Worm (Caenorhabditis elegans) whole organism, L3 larva: ENCODE results near the gene acp-5.

Experiments used
- R02D3.7 ChIP-seq: fragments of 150-350 bp; optimal IDR thresholded peaks from 2 replicates; lab custom pipeline; 2014; ENCODE audit warnings: missing biosample characterization, missing genetic modification characterization
- aly-2 ChIP-seq: fragments of 150-350 bp; optimal IDR thresholded peaks from 2 replicates; lab custom pipeline; 2014; ENCODE audit warnings: missing biosample characterization, missing genetic modification characterization
- ama-1 ChIP-seq: fragments of 150-350 bp; optimal IDR thresholded peaks from 2 replicates; lab custom pipeline; 2018
- daf-12 ChIP-seq: fragments of 150-350 bp; optimal IDR thresholded peaks from 2 replicates; lab custom pipeline; 2014; ENCODE audit warnings: missing biosample characterization, missing genetic modification reagents, missing genetic modification characterization
- elt-1 ChIP-seq: fragments of 150-350 bp; optimal IDR thresholded peaks from 2 replicates; lab custom pipeline; 2014; ENCODE audit warnings: missing biosample characterization, missing genetic modification characterization
- elt-2 ChIP-seq: sonication (generic microtip); optimal IDR thresholded peaks from 2 replicates; lab custom pipeline; 2016; ENCODE audit warnings: missing genetic modification reagents, mild to moderate bottlenecking, missing genetic modification characterization, missing compliant biosample characterization
- elt-3 ChIP-seq, 3 experiments: fragments of 150-350 bp in 1 of 3; sonication (generic microtip) in 2 of 3; optimal IDR thresholded peaks; 2 replicates in 2 of 3; 4 replicates in 1 of 3; lab custom pipeline; 2014 to 2017; ENCODE audit warnings: missing biosample characterization in 3 of 3, missing genetic modification characterization in 3 of 3
- fkh-10 ChIP-seq: sonication (generic microtip); optimal IDR thresholded peaks from 2 replicates; lab custom pipeline; 2017; ENCODE audit warnings: missing biosample characterization, missing genetic modification reagents, missing genetic modification characterization
- fos-1 ChIP-seq: fragments of 150-350 bp; optimal IDR thresholded peaks from 2 replicates; lab custom pipeline; 2014; ENCODE audit warnings: missing biosample characterization, missing genetic modification characterization
- hmg-11 ChIP-seq: sonication (generic microtip); optimal IDR thresholded peaks from 2 replicates; lab custom pipeline; 2016; ENCODE audit warnings: missing genetic modification characterization, missing compliant biosample characterization
- jun-1 ChIP-seq: fragments of 150-350 bp; optimal IDR thresholded peaks from 2 replicates; lab custom pipeline; 2014; ENCODE audit warnings: missing biosample characterization, missing genetic modification reagents, missing genetic modification characterization
- lin-15B ChIP-seq: fragments of 150-350 bp; optimal IDR thresholded peaks from 2 replicates; lab custom pipeline; 2014; ENCODE audit warnings: missing biosample characterization, missing genetic modification characterization
- lin-39 ChIP-seq: fragments of 150-350 bp; optimal IDR thresholded peaks from 2 replicates; lab custom pipeline; 2018; ENCODE audit warnings: missing biosample characterization, missing genetic modification reagents, missing genetic modification characterization
- lsy-12 ChIP-seq: sonication (generic microtip); optimal IDR thresholded peaks from 2 replicates; lab custom pipeline; 2016; ENCODE audit warnings: mild to moderate bottlenecking, missing genetic modification characterization, missing compliant biosample characterization
- mdl-1 ChIP-seq: fragments of 150-350 bp; optimal IDR thresholded peaks from 2 replicates; lab custom pipeline; 2014; ENCODE audit warnings: missing biosample characterization, missing genetic modification characterization
- mml-1 ChIP-seq: fragments of 150-350 bp; sonication (generic microtip); optimal IDR thresholded peaks from 3 replicates; lab custom pipeline; 2014; ENCODE audit warnings: missing biosample characterization, missing genetic modification characterization
- nfya-1 ChIP-seq: sonication (generic microtip); optimal IDR thresholded peaks from 2 replicates; lab custom pipeline; 2017; ENCODE audit warnings: missing genetic modification characterization, mild to moderate bottlenecking, missing compliant biosample characterization, antibody characterized with exemption, moderate library complexity; ENCODE audit not compliant: insufficient read depth
- nhr-11 ChIP-seq: fragments of 150-350 bp; optimal IDR thresholded peaks from 2 replicates; lab custom pipeline; 2014; ENCODE audit warnings: missing biosample characterization, missing genetic modification characterization
- nhr-12 ChIP-seq: fragments of 150-350 bp; optimal IDR thresholded peaks from 2 replicates; lab custom pipeline; 2014; ENCODE audit warnings: missing biosample characterization, missing genetic modification characterization
- nhr-23 ChIP-seq: fragments of 150-350 bp; optimal IDR thresholded peaks from 2 replicates; lab custom pipeline; 2014; ENCODE audit warnings: missing biosample characterization, missing genetic modification reagents, missing genetic modification characterization
- nhr-237 ChIP-seq: fragments of 150-350 bp; optimal IDR thresholded peaks from 2 replicates; lab custom pipeline; 2014; ENCODE audit warnings: missing biosample characterization, missing genetic modification characterization
- nhr-25 ChIP-seq: sonication (generic microtip); optimal IDR thresholded peaks from 2 replicates; lab custom pipeline; 2017; ENCODE audit warnings: missing biosample characterization, missing genetic modification characterization
- nhr-28 ChIP-seq: fragments of 150-350 bp; optimal IDR thresholded peaks from 2 replicates; lab custom pipeline; 2014; ENCODE audit warnings: missing biosample characterization, missing genetic modification characterization
- nhr-43 ChIP-seq: sonication (generic microtip); optimal IDR thresholded peaks from 2 replicates; lab custom pipeline; 2016; ENCODE audit warnings: mild to moderate bottlenecking, missing genetic modification characterization, missing compliant biosample characterization; ENCODE audit not compliant: poor library complexity, severe bottlenecking
- nhr-67 ChIP-seq: fragments of 150-350 bp; optimal IDR thresholded peaks from 2 replicates; lab custom pipeline; 2014; ENCODE audit warnings: missing biosample characterization, missing genetic modification characterization
- nhr-76 ChIP-seq: fragments of 150-350 bp; sonication (generic microtip); optimal IDR thresholded peaks from 5 replicates; lab custom pipeline; 2014; ENCODE audit warnings: missing biosample characterization, missing genetic modification characterization
- nhr-77 ChIP-seq: fragments of 150-350 bp; optimal IDR thresholded peaks from 2 replicates; lab custom pipeline; 2014; ENCODE audit warnings: missing biosample characterization, missing genetic modification characterization
- pha-4 ChIP-seq: fragments of 150-350 bp; optimal IDR thresholded peaks from 2 replicates; lab custom pipeline; 2014; ENCODE audit warnings: missing biosample characterization, missing genetic modification reagents, missing genetic modification characterization
- pqm-1 ChIP-seq: fragments of 150-350 bp; optimal IDR thresholded peaks from 2 replicates; lab custom pipeline; 2017; ENCODE audit warnings: missing biosample characterization, missing genetic modification characterization, inconsistent platforms
- tbx-2 ChIP-seq: sonication (generic microtip); optimal IDR thresholded peaks from 2 replicates; lab custom pipeline; 2016; ENCODE audit warnings: mild to moderate bottlenecking, missing genetic modification characterization, missing compliant biosample characterization
- unc-62 ChIP-seq: fragments of 150-350 bp; sonication (generic microtip); optimal IDR thresholded peaks from 4 replicates; lab custom pipeline; 2014; ENCODE audit warnings: missing biosample characterization, missing genetic modification reagents, missing genetic modification characterization
- zag-1 ChIP-seq: fragments of 150-350 bp; optimal IDR thresholded peaks from 2 replicates; lab custom pipeline; 2014; ENCODE audit warnings: missing biosample characterization, missing genetic modification characterization
- ztf-11 ChIP-seq: fragments of 150-350 bp; optimal IDR thresholded peaks from 2 replicates; lab custom pipeline; 2014; ENCODE audit warnings: missing biosample characterization, missing genetic modification characterization
- ztf-4 ChIP-seq: fragments of 150-350 bp; optimal IDR thresholded peaks from 2 replicates; lab custom pipeline; 2014; ENCODE audit warnings: missing biosample characterization, missing genetic modification characterization

acp-5 gene

DNA sequence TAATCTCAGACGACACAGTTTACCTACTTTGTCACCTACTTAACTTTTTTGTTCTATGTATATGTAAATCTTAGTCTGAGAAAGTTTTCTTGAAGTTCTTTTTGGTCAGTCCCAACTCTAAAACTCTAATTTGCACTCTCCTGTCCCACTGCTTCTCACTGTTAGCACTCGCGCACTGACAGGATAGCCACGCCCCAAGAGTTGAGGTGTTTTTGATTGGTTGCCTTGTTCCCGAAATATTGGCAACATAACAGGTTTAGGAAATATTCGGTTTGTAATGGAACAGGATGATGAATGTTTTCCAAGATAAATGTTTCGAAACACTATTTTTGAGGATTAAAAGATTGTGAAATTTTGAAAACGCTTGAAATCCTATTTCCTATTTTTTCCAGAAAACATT, 12.2 kb upstream of the acp-5 start:
- TF ChIP-seq lin-39 (tag; lab: Kevin White, UChicago) (peak; percentile 1), fkh-10 (GFP tag; lab: Kevin White, UChicago) (no peak), hmg-11 (tag; lab: Kevin White, UChicago) (no peak), nhr-11 (tag; lab: Kevin White, UChicago) (no peak), aly-2 (tag; lab: Kevin White, UChicago) (no peak), jun-1 (tag; lab: Kevin White, UChicago) (no peak), nfya-1 (tag; lab: Kevin White, UChicago) (peak; percentile 95), nhr-12 (no peak), elt-3 (tag; optimal IDR thresholded peaks at IDR 0.05; lab: Kevin White, UChicago) (no peak), elt-2 (tag; lab: Kevin White, UChicago) (no peak), nhr-237 (no peak), mdl-1 (tag; lab: Kevin White, UChicago) (no peak)
- TF ChIP-seq, all 47 proteins: peak for 2

DNA sequence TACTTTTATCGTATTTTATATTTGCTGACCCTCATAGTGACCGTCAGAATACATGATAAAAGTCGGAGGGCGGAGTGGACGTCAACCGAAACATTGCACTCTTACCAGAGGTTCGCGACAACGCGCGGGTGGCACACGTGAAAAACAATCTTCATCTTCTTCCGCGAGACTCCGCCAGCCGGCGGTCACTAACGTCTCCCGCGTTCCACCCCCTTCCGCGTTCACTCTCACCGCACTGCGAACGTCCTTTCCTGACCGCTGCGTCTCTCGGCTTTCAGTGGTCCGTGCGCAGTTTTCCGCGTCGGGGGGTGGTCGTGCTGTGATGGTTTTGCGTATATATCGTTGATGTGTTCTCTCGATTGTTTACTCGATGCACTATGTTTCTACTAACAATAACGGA, 11.1 kb upstream of the acp-5 start:
- peak; percentile 33 for TF ChIP-seq nhr-43
- TF ChIP-seq elt-1 (tag; lab: Kevin White, UChicago), result no peak
- TF ChIP-seq mml-1 (tag; lab: Kevin White, UChicago), result no peak
- peak; percentile 62 for TF ChIP-seq lin-39 (tag; lab: Kevin White, UChicago)
- TF ChIP-seq unc-62 (GFP tag; lab: Kevin White, UChicago), result no peak
- peak; percentile 11 for TF ChIP-seq nhr-25 (tag; lab: Kevin White, UChicago)
- TF ChIP-seq, all 47 proteins: peak for 3

DNA sequence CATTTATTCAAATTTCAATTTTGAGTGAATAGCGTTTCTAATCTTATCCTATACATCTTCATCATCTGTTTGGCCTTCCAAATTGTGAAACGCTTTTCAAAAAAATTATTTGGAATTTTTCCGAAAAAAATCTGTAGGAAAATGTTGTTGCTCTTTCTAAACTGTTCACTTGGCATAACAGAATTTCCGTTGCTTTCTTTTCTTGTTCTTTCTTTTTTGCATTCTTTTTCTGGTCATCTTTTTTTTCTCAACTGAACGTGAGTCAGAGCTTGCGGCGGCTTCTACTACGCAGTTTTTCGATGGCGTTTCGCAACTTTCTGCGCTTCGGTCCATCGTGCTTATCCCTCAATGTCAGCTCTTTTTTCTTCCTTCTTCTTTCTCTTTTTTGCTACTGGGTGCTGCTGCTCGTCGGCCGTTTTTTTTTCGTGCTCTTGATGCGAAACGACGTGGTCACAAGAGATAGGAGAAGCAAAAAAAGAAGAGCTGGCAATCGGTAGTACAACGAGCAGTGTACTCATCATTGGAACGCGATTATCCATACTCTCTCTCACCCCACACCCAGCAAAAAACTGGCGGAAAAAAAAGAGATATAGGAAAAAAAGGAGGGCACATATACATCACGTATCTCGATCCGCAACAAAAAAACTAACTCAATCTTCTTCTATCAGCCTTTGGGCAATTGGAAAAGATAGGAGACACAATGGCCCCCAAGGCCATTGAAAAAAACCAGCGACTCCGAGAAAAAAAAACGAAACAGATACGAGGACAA, 9.3 kb upstream of the acp-5 start:
- TF ChIP-seq R02D3.7 (tag; lab: Kevin White, UChicago) (no peak), unc-62 (GFP tag; lab: Kevin White, UChicago) (no peak), lin-39 (tag; lab: Kevin White, UChicago) (no peak), ama-1 (peak; percentile 44), nfya-1 (tag; lab: Kevin White, UChicago) (peak; percentile 64), fkh-10 (GFP tag; lab: Kevin White, UChicago) (peak; percentile 71), mml-1 (tag; lab: Kevin White, UChicago) (no peak), nhr-77 (tag; lab: Kevin White, UChicago) (no peak), hmg-11 (tag; lab: Kevin White, UChicago) (peak; percentile 1), elt-3 (tag; optimal IDR thresholded peaks at IDR 0.05; lab: Kevin White, UChicago) (no peak)

DNA sequence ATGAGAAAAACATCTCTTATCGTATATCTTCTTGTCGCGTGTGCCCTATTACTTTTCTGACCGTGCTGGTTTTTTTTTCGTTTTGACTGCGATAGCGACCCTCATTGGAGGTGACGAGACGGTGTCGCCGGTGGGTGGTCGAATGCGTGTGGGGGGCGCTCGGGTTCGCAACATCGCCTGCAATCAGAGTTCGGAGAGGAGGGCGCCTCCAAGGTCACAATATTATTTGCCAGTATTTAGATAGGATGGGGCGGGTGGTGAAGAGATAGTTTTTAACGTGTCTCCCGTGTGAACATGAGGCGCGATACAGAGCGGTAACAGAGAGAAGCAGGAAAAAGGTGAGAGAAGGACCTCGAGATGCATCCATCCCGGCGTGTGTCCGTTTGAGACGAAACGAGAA, 8.4 kb upstream of the acp-5 start:
- TF ChIP-seq lsy-12 (tag; lab: Kevin White, UChicago), result peak; percentile 30
- TF ChIP-seq nhr-76 (tag; lab: Kevin White, UChicago), result no peak
- no peak for TF ChIP-seq nhr-11 (tag; lab: Kevin White, UChicago)
- no peak for TF ChIP-seq elt-2 (tag; lab: Kevin White, UChicago)
- TF ChIP-seq nhr-237, result no peak
- no peak for TF ChIP-seq mml-1 (tag; lab: Kevin White, UChicago)
- TF ChIP-seq ztf-11 (tag; lab: Kevin White, UChicago), result no peak
- peak; percentile 30 for TF ChIP-seq nhr-43
- no peak for TF ChIP-seq nhr-28 (tag; lab: Kevin White, UChicago)
- TF ChIP-seq jun-1 (tag; lab: Kevin White, UChicago), result no peak
- TF ChIP-seq nhr-25 (tag; lab: Kevin White, UChicago), result peak; percentile 75
- TF ChIP-seq lin-39 (tag; lab: Kevin White, UChicago), result no peak
- no peak for TF ChIP-seq lin-15B (tag; lab: Kevin White, UChicago)
- TF ChIP-seq R02D3.7 (tag; lab: Kevin White, UChicago), result no peak
- TF ChIP-seq pha-4, result no peak

DNA sequence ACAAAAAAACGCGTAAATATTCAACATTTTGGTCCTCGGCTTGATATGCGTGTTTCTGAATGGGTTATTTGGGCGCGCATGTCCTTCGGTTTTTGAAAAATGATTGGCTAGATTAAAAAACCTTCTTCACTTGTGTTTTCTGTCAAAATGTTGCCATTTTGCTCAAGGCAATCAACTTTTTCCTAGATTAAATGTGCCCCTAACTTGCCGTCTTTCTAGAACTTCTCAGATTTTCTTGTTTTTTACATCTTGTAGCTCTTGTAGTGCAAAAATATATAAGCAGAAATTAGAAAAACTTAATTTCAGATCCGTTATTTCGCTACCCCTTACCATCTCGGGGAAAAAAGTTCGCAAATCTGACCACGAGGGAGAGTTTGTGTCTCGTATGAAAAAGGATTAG, 7.4 kb upstream of the acp-5 start, which contains the start of gene hbl-1:
TSS of gene hbl-1 (plus strand) at position 301 of the 400 bp plus-strand sequence.
- TF ChIP-seq zag-1 (tag; lab: Kevin White, UChicago) (no peak), nhr-23 (tag; lab: Kevin White, UChicago) (no peak), fos-1 (tag; lab: Kevin White, UChicago) (no peak), daf-12 (no peak), pqm-1 (tag; lab: Kevin White, UChicago) (no peak), R02D3.7 (tag; lab: Kevin White, UChicago) (no peak), nhr-67 (tag; lab: Kevin White, UChicago) (no peak), nhr-11 (tag; lab: Kevin White, UChicago) (no peak), ztf-4 (no peak), elt-3 (tag; optimal IDR thresholded peaks at IDR 0.05; lab: Kevin White, UChicago) (no peak), nhr-77 (tag; lab: Kevin White, UChicago) (no peak), tbx-2 (tag; lab: Kevin White, UChicago) (no peak), fkh-10 (GFP tag; lab: Kevin White, UChicago) (no peak), pha-4 (no peak)
